Fruit fly (Drosophila melanogaster) Kc167 (cell line): ENCODE results near the gene lush.

ENCODE experiments used
- Myc ChIP-seq: fragments of >200 bp; optimal IDR thresholded peaks from 2 replicates; lab custom pipeline; 2017; ENCODE audit warnings: missing external identifiers
- Sin3A ChIP-seq: fragments of >200 bp; optimal IDR thresholded peaks from 2 replicates; lab custom pipeline; 2018; ENCODE audit warnings: missing external identifiers
- h ChIP-seq: fragments of >200 bp; optimal IDR thresholded peaks from 3 replicates; lab custom pipeline; 2018; ENCODE audit warnings: missing external identifiers
- insv ChIP-seq: fragments of >200 bp; optimal IDR thresholded peaks from 3 replicates; lab custom pipeline; 2018; ENCODE audit warnings: missing external identifiers
- psq ChIP-seq: fragments of >200 bp; optimal IDR thresholded peaks from 2 replicates; lab custom pipeline; 2017; ENCODE audit warnings: missing external identifiers
- ttk ChIP-seq: sonication (Bioruptor generic); optimal IDR thresholded peaks from 2 replicates; lab custom pipeline; 2017; ENCODE audit warnings: missing external identifiers

The lush gene

DNA sequence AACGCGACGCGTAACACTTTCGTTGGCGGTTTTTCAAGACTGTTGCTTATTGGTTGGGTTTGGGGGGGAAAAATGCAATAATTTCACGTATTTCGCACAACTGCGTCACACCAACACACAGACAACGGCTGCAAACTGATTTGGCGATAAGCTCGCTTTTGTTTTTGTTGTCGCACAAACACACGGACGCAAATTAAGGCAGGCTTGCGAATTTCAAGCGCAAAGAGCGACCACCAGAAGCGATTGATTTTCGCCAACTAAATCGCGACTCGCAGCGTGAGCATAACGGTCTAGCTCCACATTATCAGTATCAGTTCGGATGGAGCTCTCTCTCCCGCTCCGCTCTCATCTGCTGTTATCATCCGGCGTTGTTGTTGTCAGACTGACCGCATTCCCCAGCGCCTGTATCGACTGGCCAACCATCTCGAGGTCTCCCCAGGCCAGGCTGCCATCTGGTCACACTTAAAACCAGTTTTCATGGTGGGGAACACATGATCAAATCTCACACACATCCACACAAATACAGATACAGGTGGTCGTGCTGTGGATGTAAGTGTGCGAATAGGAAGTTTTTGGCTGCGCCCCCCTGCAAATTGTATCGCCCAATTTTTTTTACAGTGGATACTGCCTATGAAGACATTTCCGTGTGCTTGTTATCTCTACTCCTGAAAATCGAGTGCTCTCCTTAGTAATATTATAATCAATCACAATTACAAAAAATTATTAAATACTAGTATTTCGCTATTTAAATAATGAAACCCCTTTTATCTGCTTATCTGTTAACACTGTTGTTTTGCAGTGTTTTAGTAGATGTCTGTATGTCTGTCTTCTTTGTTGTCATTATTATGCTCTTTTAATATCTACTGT lies 27.1 kb upstream of the lush start:
- TF ChIP-seq insv (lab: Kevin White, UChicago) (no peak), psq (lab: Kevin White, UChicago) (no peak), ttk (lab: Kevin White, UChicago) (no peak), Myc (lab: Kevin White, UChicago) (no peak), Sin3A (lab: Kevin White, UChicago) (no peak), h (no peak)

DNA sequence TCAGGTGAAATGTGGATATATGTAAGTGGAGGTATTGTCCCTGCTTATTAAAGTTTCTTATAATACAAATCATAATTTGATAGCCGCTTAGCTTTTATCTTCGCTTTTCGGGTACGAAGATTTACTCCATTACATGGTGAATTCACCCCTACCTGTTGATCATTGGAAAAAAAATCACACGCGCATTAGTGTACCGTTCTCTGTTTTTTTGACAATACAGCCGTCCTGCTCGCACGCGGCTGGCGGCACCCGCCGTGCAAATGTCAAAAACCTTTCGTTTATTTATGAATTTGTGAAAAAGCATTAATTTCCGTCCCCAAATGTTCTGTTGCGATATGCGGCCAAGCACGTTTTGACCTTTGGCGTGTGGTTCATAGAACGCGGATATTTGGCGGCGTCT lies 26.0 kb upstream of the lush start:
- TF ChIP-seq ttk (lab: Kevin White, UChicago) (no peak), h (no peak), psq (lab: Kevin White, UChicago) (no peak), insv (lab: Kevin White, UChicago) (no peak), Sin3A (lab: Kevin White, UChicago) (no peak), Myc (lab: Kevin White, UChicago) (no peak)

DNA sequence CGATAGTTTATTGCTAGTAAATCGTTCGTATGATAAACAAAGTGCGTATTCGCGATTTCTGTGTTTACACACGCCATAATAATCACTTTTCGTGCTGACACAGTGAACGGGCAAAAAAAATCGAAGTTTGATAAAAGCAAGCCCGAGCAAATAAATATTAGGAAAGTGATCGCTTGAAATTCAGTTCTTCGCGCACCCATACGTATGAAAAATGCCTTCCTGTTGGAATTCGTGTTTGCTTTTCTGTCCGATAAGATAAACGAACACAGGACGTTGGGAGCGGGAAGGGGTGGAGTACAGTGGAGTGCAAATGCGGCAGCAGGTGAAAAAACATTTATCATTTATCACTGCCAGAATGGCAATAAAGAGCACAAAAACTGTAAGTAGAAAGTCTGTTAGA lies 24.8 kb upstream of the lush start:
- no peak for TF ChIP-seq psq (lab: Kevin White, UChicago)
- TF ChIP-seq ttk (lab: Kevin White, UChicago), result no peak
- TF ChIP-seq insv (lab: Kevin White, UChicago), result no peak
- TF ChIP-seq Myc (lab: Kevin White, UChicago), result no peak
- no peak for TF ChIP-seq Sin3A (lab: Kevin White, UChicago)

DNA sequence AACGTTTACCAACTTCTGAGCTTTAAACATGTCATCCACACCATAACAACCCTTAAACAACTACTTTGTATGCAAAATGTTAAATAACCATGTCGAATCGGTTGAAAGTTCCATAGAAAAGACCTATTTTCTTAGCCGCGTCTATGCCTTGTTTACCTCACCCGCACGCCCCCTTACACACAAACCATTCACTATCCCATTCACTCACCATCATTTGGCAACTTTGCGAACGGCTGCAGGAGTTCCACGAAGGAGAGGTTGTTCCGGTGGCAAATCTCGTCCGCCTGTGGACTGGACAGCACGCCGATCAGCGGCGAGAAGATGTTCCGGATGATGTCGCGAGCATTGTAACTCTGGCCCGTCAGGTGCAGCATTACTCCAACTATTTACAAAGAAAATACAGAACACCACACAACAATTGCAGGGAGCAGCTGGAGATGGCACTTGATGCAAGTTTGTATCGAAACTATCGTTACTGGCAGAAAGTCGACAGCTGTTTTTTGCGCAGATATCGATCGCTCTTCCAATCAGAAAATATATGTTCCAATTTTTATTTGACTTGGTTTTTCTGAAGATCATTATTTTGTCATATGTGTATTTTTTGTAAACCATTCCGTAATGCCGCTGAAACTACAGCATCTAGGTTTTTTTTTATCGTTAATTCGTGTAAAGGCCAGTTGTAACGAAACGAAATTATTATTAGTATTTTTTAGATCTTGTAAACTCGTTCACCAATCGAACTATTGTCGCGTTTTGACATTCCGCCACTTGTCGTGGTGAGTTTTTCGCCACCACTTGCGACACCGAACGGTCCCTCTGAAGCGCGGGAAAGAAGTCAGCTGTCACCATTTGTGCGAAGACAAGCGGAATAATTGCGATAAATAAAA lies 12.4 kb upstream of the lush start, which contains the start of gene asf1:
Gene asf1 (plus strand): TSS at position 823 of the 887 bp plus-strand sequence.
- TF ChIP-seq ttk (lab: Kevin White, UChicago), result no peak
- no peak for TF ChIP-seq Sin3A (lab: Kevin White, UChicago)
- TF ChIP-seq psq (lab: Kevin White, UChicago), result no peak
- no peak for TF ChIP-seq Myc (lab: Kevin White, UChicago)
- no peak for TF ChIP-seq h
- no peak for TF ChIP-seq insv (lab: Kevin White, UChicago)

DNA sequence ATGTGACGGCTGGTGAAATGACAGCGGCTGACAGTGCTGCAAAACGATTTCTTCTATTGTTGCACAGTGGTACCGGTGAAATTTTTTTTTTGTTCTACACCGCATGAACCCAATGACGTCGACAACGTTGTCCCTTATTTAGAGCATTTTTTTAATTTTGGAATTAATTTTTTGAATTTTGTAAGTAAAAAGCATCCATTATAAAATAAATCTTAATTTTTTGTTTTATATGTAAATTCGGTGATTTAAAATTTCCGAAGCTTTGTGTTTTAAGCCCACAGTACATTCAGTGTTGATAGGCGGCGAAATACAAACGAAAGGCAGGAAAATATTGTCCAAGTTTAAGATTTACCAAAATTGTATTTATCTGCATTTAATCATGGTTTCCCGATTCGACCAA lies 6.3 kb upstream of the lush start, which contains the start of the genes Lon and PIG-F:
Gene Lon (minus strand): TSS at position 28 of the 400 bp plus-strand sequence.
Gene PIG-F (plus strand): TSS at position 284 of the 400 bp plus-strand sequence.
- TF ChIP-seq insv (lab: Kevin White, UChicago) (no peak), Sin3A (lab: Kevin White, UChicago) (no peak), Myc (lab: Kevin White, UChicago) (no peak), psq (lab: Kevin White, UChicago) (no peak), ttk (lab: Kevin White, UChicago) (no peak), h (no peak)

DNA sequence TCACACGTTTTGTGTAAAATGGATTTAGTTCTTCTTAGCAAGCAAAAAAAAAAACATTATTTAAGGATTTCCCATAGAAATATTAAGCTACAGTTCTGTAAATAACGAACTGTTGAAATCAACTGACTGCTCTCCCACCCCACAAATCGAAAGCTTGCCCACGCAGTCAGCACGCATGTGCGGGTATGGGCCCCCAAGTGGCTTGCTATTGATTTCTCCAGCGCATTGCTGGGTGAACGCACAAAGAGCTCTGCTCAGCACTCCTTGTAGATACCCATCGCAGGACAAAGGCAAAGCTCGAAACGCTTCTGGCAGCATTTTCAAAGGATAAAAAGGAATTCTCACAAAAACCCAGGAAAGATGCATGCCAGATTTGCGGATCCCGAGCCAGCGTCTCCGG lies 4.5 kb downstream of the lush start, which contains the start of gene CG9368:
Gene CG9368 (plus strand): TSS at position 221 of the 400 bp plus-strand sequence.
- TF ChIP-seq ttk (lab: Kevin White, UChicago), result no peak
- no peak for TF ChIP-seq psq (lab: Kevin White, UChicago)
- TF ChIP-seq Myc (lab: Kevin White, UChicago), result no peak
- no peak for TF ChIP-seq insv (lab: Kevin White, UChicago)
- TF ChIP-seq Sin3A (lab: Kevin White, UChicago), result no peak
- TF ChIP-seq h, result no peak

DNA sequence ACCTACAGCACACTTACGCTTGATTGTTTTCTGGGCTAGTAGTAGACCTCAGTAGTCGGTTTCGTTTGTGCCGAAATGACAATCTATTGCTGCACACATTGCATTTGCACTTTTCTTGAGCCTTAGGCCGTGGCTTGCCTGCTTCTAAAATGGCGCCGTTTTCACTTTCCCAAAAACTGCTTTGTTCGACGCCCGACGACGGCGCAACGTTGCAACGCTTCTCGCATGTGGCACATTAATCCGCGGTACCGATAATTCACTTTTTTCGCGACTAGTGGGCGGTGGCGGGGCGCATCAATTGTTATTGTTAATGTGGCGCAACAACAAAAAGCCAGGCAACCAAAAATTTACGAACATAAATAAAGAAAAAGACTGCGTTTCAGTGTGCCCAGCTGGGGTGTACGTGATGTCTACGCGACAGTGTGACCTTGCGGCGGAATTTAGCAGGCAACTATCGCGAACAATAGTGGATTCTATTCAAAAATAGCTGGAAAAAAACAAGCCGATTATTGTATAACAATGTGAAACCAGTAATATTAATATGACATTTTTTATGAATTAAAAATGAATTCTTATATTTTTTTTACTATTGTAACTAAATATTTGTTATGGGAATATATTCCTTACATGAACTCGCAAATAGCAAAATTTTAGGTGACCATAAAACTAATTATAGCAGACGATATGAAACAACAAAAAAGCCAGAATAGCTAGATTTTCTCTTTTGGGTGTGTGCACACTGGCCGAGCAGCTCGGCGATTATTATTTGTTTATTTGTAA lies 7.3 kb downstream of the lush start, which contains the start of the genes ash1 and Taf6:
Gene ash1 (minus strand): TSS at position 387 of the 780 bp plus-strand sequence.
Gene Taf6 (plus strand): TSS at position 720 of the 780 bp plus-strand sequence.
- no peak for TF ChIP-seq Sin3A (lab: Kevin White, UChicago)
- TF ChIP-seq Myc (lab: Kevin White, UChicago), result no peak
- no peak for TF ChIP-seq insv (lab: Kevin White, UChicago)

DNA sequence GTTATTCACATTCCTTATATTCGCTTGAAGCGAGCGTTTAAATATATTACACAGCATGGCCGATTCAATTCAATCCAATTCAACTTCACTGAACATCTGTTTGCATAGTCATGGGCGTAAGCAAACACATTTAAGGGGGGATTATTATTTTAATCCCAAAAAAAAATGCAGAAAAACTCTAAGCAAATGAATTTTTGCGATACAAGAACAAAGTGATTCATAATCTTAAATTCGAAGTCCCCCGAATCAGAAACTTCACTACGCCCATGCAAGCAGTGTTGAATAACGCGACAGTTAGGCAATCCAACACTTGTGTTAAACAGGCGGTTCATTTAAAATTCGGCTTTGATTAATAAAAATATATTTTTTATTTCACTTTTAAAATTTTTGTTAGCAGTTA lies 15.5 kb downstream of the lush start, which contains the start of gene CG14100:
Gene CG14100 (minus strand): TSS at position 103 of the 400 bp plus-strand sequence.
- no peak for TF ChIP-seq psq (lab: Kevin White, UChicago)
- no peak for TF ChIP-seq Sin3A (lab: Kevin White, UChicago)
- no peak for TF ChIP-seq h
- TF ChIP-seq insv (lab: Kevin White, UChicago), result no peak
- TF ChIP-seq Myc (lab: Kevin White, UChicago), result no peak
- no peak for TF ChIP-seq ttk (lab: Kevin White, UChicago)

DNA sequence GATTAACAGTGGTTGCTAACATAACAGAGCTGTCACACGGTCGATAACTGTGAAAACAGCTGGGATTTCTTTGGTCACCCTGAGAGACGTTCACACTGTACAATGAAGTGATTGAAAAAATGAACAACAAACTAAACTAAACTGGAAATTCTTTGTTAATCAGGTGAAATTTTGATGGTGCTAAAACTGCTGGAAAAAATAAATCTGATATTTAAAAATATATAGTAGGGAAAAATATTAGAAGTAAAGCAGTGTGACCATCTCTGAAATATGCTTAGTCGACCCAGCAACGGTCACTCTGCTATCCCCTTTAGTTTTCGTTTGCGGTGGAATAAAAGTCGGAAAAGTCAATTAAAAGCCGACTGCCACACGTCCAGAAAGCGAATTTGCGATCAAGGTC lies 19.9 kb downstream of the lush start, which contains the start of the genes CG9231 and CG9330:
Gene CG9231 (minus strand): TSS at position 25 of the 400 bp plus-strand sequence.
Gene CG9330 (plus strand): TSS at position 275 of the 400 bp plus-strand sequence.
- TF ChIP-seq Myc (lab: Kevin White, UChicago), result no peak
- TF ChIP-seq ttk (lab: Kevin White, UChicago), result no peak
- no peak for TF ChIP-seq insv (lab: Kevin White, UChicago)
- TF ChIP-seq h, result no peak
- TF ChIP-seq Sin3A (lab: Kevin White, UChicago), result no peak
- no peak for TF ChIP-seq psq (lab: Kevin White, UChicago)

DNA sequence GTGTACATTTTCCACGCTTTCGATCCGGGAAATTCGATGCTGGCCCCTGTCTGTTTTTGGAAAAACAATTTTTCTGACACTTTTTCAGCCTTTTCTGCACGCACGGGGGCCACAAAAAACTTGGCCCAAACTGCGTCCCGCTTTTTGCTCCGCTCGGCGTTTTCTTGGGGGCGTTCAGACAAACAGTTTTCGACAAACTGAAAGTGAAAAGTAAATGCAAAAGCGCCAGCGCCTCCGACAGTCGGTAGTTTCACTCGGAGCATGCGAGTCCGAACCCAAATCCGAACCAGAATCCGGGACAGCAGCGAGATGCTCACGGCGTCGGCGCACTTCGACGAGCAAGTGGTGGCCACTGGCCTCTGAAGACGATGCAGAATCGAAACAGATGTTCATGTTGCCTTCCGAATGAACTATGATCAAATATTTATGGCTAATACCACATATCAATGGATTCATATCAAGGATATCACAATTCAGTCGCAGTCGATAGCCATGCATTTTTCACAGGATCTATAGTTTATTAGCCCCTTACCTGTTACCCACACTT lies 21.4 kb downstream of the lush start, which contains the start of gene Shal:
Gene Shal (minus strand): TSS at position 200 of the 547 bp plus-strand sequence.
- TF ChIP-seq h (no peak), ttk (lab: Kevin White, UChicago) (no peak), Myc (lab: Kevin White, UChicago) (no peak), insv (lab: Kevin White, UChicago) (no peak), psq (lab: Kevin White, UChicago) (no peak), Sin3A (lab: Kevin White, UChicago) (no peak)
